Worm (Caenorhabditis elegans): Measurements from ENCODE around the gene ttb-1.

ce11 chrV:194760-195159 lies 38.1 kb downstream of the ttb-1 start:
- TF ChIP-seq tra-4 (tag; optimal IDR thresholded peaks at IDR 0.05) (no peak), hmg-4 (GFP tag; optimal IDR thresholded peaks at IDR 0.05) (no peak), B0310.2 (tag; optimal IDR thresholded peaks at IDR 0.05) (no peak), ama-1 (optimal IDR thresholded peaks at IDR 0.05) (no peak), pes-1 (GFP tag; IDR thresholded peaks at IDR 0.05) (no peak), flt-1 (GFP tag; IDR thresholded peaks at IDR 0.05) (no peak), hmbx-1 (tag; optimal IDR thresholded peaks at IDR 0.05) (no peak), F13C5.2 (tag; optimal IDR thresholded peaks at IDR 0.05) (no peak), hnd-1 (tag; optimal IDR thresholded peaks at IDR 0.05) (no peak), ets-7 (tag; optimal IDR thresholded peaks at IDR 0.05) (no peak), scrt-1 (GFP tag; IDR thresholded peaks at IDR 0.05) (no peak), tbx-11 (GFP tag; IDR thresholded peaks at IDR 0.05) (no peak), aly-1 (tag; optimal IDR thresholded peaks at IDR 0.05) (no peak)

Data from whole organism, early embryonic.